Fruit fly (Drosophila melanogaster) whole organism, embryonic: ENCODE measurements around the gene Ndfip.

Experiments
- Abd-B ChIP-seq: fragments of 200-800 bp; sonication (Bioruptor generic); optimal IDR thresholded peaks from 2 replicates; lab custom pipeline; 2018; ENCODE audit warnings: missing biosample characterization, mild to moderate bottlenecking, missing genetic modification characterization, moderate library complexity
- Ada2b ChIP-seq: fragments of 200-800 bp; sonication (Bioruptor generic); IDR thresholded peaks from 2 replicates; pipeline ENCODE4 v1.3.6; 2022; ENCODE audit warnings: missing biosample characterization, missing genetic modification characterization
- CG10147 ChIP-seq: fragments of 200-800 bp; sonication (Bioruptor generic); optimal IDR thresholded peaks from 2 replicates; lab custom pipeline; 2019; ENCODE audit warnings: missing biosample characterization, mild to moderate bottlenecking, missing genetic modification characterization, moderate library complexity
- CG10274 ChIP-seq: fragments of 200-800 bp; sonication (Bioruptor generic); optimal IDR thresholded peaks from 3 replicates; lab custom pipeline; 2017; ENCODE audit warnings: missing biosample characterization, mild to moderate bottlenecking, missing genetic modification characterization
- CG10321 ChIP-seq: fragments of 200-800 bp; sonication (Bioruptor generic); IDR thresholded peaks from 2 replicates; pipeline ENCODE4 v1.3.6; 2022; ENCODE audit warnings: missing biosample characterization, missing genetic modification characterization
- CG10462 ChIP-seq: fragments of 200-800 bp; sonication (Bioruptor generic); optimal IDR thresholded peaks from 2 replicates; lab custom pipeline; 2016; ENCODE audit warnings: missing biosample characterization, missing genetic modification characterization
- CG10543 ChIP-seq: fragments of 200-800 bp; sonication (Bioruptor generic); optimal IDR thresholded peaks from 3 replicates; lab custom pipeline; 2017; ENCODE audit warnings: missing biosample characterization, mild to moderate bottlenecking, missing genetic modification characterization, moderate library complexity
- CG10654 ChIP-seq: fragments of 200-800 bp; sonication (Bioruptor generic); optimal IDR thresholded peaks from 2 replicates; lab custom pipeline; 2016; ENCODE audit warnings: missing biosample characterization, missing genetic modification characterization
- CG12071 ChIP-seq: fragments of 200-800 bp; sonication (Bioruptor generic); optimal IDR thresholded peaks from 3 replicates; lab custom pipeline; 2018; ENCODE audit warnings: missing biosample characterization, mild to moderate bottlenecking, missing genetic modification characterization
- CG12744 ChIP-seq: fragments of 200-800 bp; sonication (Bioruptor generic); optimal IDR thresholded peaks from 2 replicates; lab custom pipeline; 2016; ENCODE audit warnings: missing biosample characterization, missing genetic modification characterization
- CG14441 ChIP-seq: fragments of 200-800 bp; sonication (Bioruptor generic); IDR thresholded peaks from 2 replicates; pipeline ENCODE4 v1.3.6; 2022; ENCODE audit warnings: missing biosample characterization, missing genetic modification characterization
- CG1647 ChIP-seq: fragments of 200-800 bp; sonication (Bioruptor generic); optimal IDR thresholded peaks from 3 replicates; lab custom pipeline; 2016; ENCODE audit warnings: missing biosample characterization, missing genetic modification characterization
- CG2712 ChIP-seq: fragments of 200-800 bp; optimal IDR thresholded peaks from 3 replicates; lab custom pipeline; 2019; ENCODE audit warnings: missing biosample characterization, mild to moderate bottlenecking, missing genetic modification characterization, moderate library complexity
- CG31224 ChIP-seq: fragments of 200-800 bp; sonication (Bioruptor generic); IDR thresholded peaks from 2 replicates; pipeline ENCODE4 v1.3.6; 2022; ENCODE audit warnings: missing biosample characterization, missing genetic modification characterization
- CG31365 ChIP-seq: fragments of 200-800 bp; sonication (Bioruptor generic); optimal IDR thresholded peaks from 2 replicates; lab custom pipeline; 2018; ENCODE audit warnings: missing biosample characterization, mild to moderate bottlenecking, missing genetic modification characterization
- CG31388 ChIP-seq: fragments of 200-800 bp; sonication (Bioruptor generic); optimal IDR thresholded peaks from 2 replicates; lab custom pipeline; 2016; ENCODE audit warnings: missing biosample characterization, missing genetic modification characterization
- CG3838 ChIP-seq: fragments of 200-800 bp; sonication (Bioruptor generic); optimal IDR thresholded peaks from 3 replicates; lab custom pipeline; 2016; ENCODE audit warnings: missing biosample characterization, missing genetic modification characterization
- CG4328 ChIP-seq: fragments of 200-800 bp; sonication (Bioruptor generic); optimal IDR thresholded peaks from 3 replicates; lab custom pipeline; 2017; ENCODE audit warnings: missing biosample characterization, missing genetic modification reagents, missing genetic modification characterization
- CG4360 ChIP-seq: fragments of 200-800 bp; sonication (Bioruptor generic); IDR thresholded peaks from 2 replicates; pipeline ENCODE4 v1.3.6; 2022; ENCODE audit warnings: missing biosample characterization, missing genetic modification characterization
- CG6854 ChIP-seq: fragments of 200-800 bp; sonication (Bioruptor generic); optimal IDR thresholded peaks from 3 replicates; lab custom pipeline; 2017; ENCODE audit warnings: missing biosample characterization, mild to moderate bottlenecking, missing genetic modification characterization
- CG8089 ChIP-seq: fragments of 200-800 bp; sonication (Bioruptor generic); optimal IDR thresholded peaks from 3 replicates; lab custom pipeline; 2016; ENCODE audit warnings: missing biosample characterization, missing genetic modification characterization
- CG9437 ChIP-seq: fragments of 200-800 bp; sonication (Bioruptor generic); optimal IDR thresholded peaks from 2 replicates; lab custom pipeline; 2018; ENCODE audit warnings: missing biosample characterization, mild to moderate bottlenecking, missing genetic modification characterization
- CG9932 ChIP-seq: fragments of 200-800 bp; sonication (Bioruptor generic); IDR thresholded peaks from 2 replicates; pipeline ENCODE4 v1.3.6; 2022; ENCODE audit warnings: missing biosample characterization, missing genetic modification characterization
- Camta ChIP-seq: fragments of 200-800 bp; sonication (Bioruptor generic); optimal IDR thresholded peaks from 2 replicates; lab custom pipeline; 2016; ENCODE audit warnings: missing biosample characterization, missing genetic modification characterization
- Dek ChIP-seq: fragments of 200-800 bp; sonication (Bioruptor generic); optimal IDR thresholded peaks from 3 replicates; lab custom pipeline; 2019; ENCODE audit warnings: missing biosample characterization, mild to moderate bottlenecking, missing genetic modification characterization, moderate library complexity
- Fer1 ChIP-seq: fragments of 200-800 bp; sonication (Bioruptor generic); optimal IDR thresholded peaks from 2 replicates; lab custom pipeline; 2017; ENCODE audit warnings: missing biosample characterization, mild to moderate bottlenecking, missing genetic modification characterization
- Fer2 ChIP-seq: fragments of 200-800 bp; sonication (Bioruptor generic); optimal IDR thresholded peaks from 2 replicates; lab custom pipeline; 2018; ENCODE audit warnings: missing biosample characterization, mild to moderate bottlenecking, missing genetic modification characterization, moderate library complexity
- Gug ChIP-seq: fragments of 200-800 bp; sonication (Bioruptor generic); IDR thresholded peaks from 4 replicates; pipeline ENCODE4 v1.3.6; 2022; ENCODE audit warnings: missing biosample characterization, missing genetic modification characterization
- HHEX ChIP-seq: fragments of 200-800 bp; sonication (Bioruptor generic); optimal IDR thresholded peaks from 3 replicates; lab custom pipeline; 2017; ENCODE audit warnings: missing biosample characterization, mild to moderate bottlenecking, missing genetic modification characterization, missing genetic modification reagents
- HLH4C ChIP-seq: fragments of 200-800 bp; sonication (Bioruptor generic); IDR thresholded peaks from 3 replicates; pipeline ENCODE4 v1.3.6; 2022; ENCODE audit warnings: missing biosample characterization, missing genetic modification characterization; ENCODE audit not compliant: partially characterized antibody
- Hmr ChIP-seq: fragments of 200-800 bp; sonication (Bioruptor generic); optimal IDR thresholded peaks from 3 replicates; lab custom pipeline; 2017; ENCODE audit warnings: mild to moderate bottlenecking, missing biosample characterization, missing genetic modification reagents, missing genetic modification characterization
- NFAT ChIP-seq: fragments of 200-800 bp; sonication (Bioruptor generic); IDR thresholded peaks from 2 replicates; pipeline ENCODE4 v1.3.6; 2022; ENCODE audit warnings: missing biosample characterization, missing genetic modification characterization
- Oli ChIP-seq: fragments of 200-800 bp; sonication (Bioruptor generic); optimal IDR thresholded peaks from 2 replicates; lab custom pipeline; 2018; ENCODE audit warnings: missing biosample characterization, mild to moderate bottlenecking, missing genetic modification characterization, moderate library complexity
- Sin3A ChIP-seq: fragments of >200 bp; optimal IDR thresholded peaks from 2 replicates; lab custom pipeline; 2018
- Trl ChIP-seq, 3 experiments: fragments of >200 bp in 2 of 3; fragments of 200-800 bp in 1 of 3; sonication (Bioruptor generic) in 1 of 3; optimal IDR thresholded peaks; 2 replicates in 1 of 3; 3 replicates in 2 of 3; lab custom pipeline; 2016 to 2017; ENCODE audit warnings: missing biosample characterization in 1 of 3, missing genetic modification characterization in 1 of 3
- Usf ChIP-seq: fragments of 200-800 bp; sonication (Bioruptor generic); optimal IDR thresholded peaks from 2 replicates; lab custom pipeline; 2017; ENCODE audit warnings: missing genotype, missing biosample characterization, missing genetic modification characterization
- da ChIP-seq: fragments of 200-800 bp; sonication (Bioruptor generic); optimal IDR thresholded peaks from 2 replicates; lab custom pipeline; 2016; ENCODE audit warnings: missing biosample characterization, missing genetic modification characterization
- emc ChIP-seq: fragments of 200-800 bp; sonication (Bioruptor generic); optimal IDR thresholded peaks from 2 replicates; lab custom pipeline; 2016; ENCODE audit warnings: missing biosample characterization, missing genetic modification characterization
- fd64A ChIP-seq: fragments of 200-800 bp; sonication (Bioruptor generic); optimal IDR thresholded peaks from 3 replicates; lab custom pipeline; 2018; ENCODE audit warnings: missing biosample characterization, mild to moderate bottlenecking, missing genetic modification characterization
- ftz-f1 ChIP-seq: fragments of 200-800 bp; sonication (Bioruptor generic); optimal IDR thresholded peaks from 2 replicates; lab custom pipeline; 2016; ENCODE audit warnings: missing biosample characterization, missing genetic modification characterization
- insv ChIP-seq, 2 experiments: fragments of 200-800 bp; sonication (Bioruptor generic); optimal IDR thresholded peaks; 3 replicates each; lab custom pipeline; 2016 to 2018; ENCODE audit warnings: missing biosample characterization in 2 of 2, missing genetic modification characterization in 2 of 2
- kni ChIP-seq: fragments of 200-800 bp; sonication (Bioruptor generic); optimal IDR thresholded peaks from 3 replicates; lab custom pipeline; 2017; ENCODE audit warnings: mild to moderate bottlenecking, missing biosample characterization, missing genetic modification reagents, missing genetic modification characterization
- luna ChIP-seq: fragments of 200-800 bp; sonication (Bioruptor generic); optimal IDR thresholded peaks from 2 replicates; lab custom pipeline; 2016; ENCODE audit warnings: missing biosample characterization, missing genetic modification characterization
- phol ChIP-seq: fragments of 200-800 bp; sonication (Bioruptor generic); optimal IDR thresholded peaks from 3 replicates; lab custom pipeline; 2018; ENCODE audit warnings: missing biosample characterization, mild to moderate bottlenecking, missing genetic modification characterization, moderate library complexity
- pzg ChIP-seq: fragments of 200-800 bp; sonication (Bioruptor generic); optimal IDR thresholded peaks from 3 replicates; lab custom pipeline; 2018; ENCODE audit warnings: missing biosample characterization, mild to moderate bottlenecking, missing genetic modification characterization, moderate library complexity
- row ChIP-seq: fragments of 200-800 bp; sonication (Bioruptor generic); IDR thresholded peaks from 3 replicates; pipeline ENCODE4 v1.3.6; 2022; ENCODE audit warnings: missing biosample characterization, missing genetic modification characterization
- shn ChIP-seq: fragments of 200-800 bp; sonication (Bioruptor generic); optimal IDR thresholded peaks from 3 replicates; lab custom pipeline; 2016; ENCODE audit warnings: missing biosample characterization, missing genetic modification characterization
- sim ChIP-seq: fragments of 200-800 bp; sonication (Bioruptor generic); IDR thresholded peaks from 2 replicates; pipeline ENCODE4 v1.3.6; 2022; ENCODE audit warnings: missing biosample characterization, missing genetic modification characterization
- ssp ChIP-seq: fragments of 200-800 bp; sonication (Bioruptor generic); IDR thresholded peaks from 2 replicates; pipeline ENCODE4 v1.3.6; 2022; ENCODE audit warnings: missing biosample characterization, missing genetic modification characterization
- stwl ChIP-seq: fragments of 200-800 bp; sonication (Bioruptor generic); optimal IDR thresholded peaks from 3 replicates; lab custom pipeline; 2018; ENCODE audit warnings: missing biosample characterization, mild to moderate bottlenecking, missing genetic modification characterization, moderate library complexity
- trh ChIP-seq: fragments of 200-800 bp; sonication (Bioruptor generic); optimal IDR thresholded peaks from 2 replicates; lab custom pipeline; 2016; ENCODE audit warnings: missing biosample characterization, missing genetic modification characterization
- vfl ChIP-seq: fragments of 200-800 bp; sonication (Bioruptor generic); optimal IDR thresholded peaks from 2 replicates; lab custom pipeline; 2016; ENCODE audit warnings: missing biosample characterization, missing genetic modification characterization

Gene Ndfip

dm6 chr3L:17616876-17617279 lies 37.2 kb downstream of the Ndfip start (continued):
- no peak for TF ChIP-seq CG9932 (GFP tag; lab: Robert Waterston, UW)
- no peak for TF ChIP-seq da (GFP tag; lab: Kevin White, UChicago)
- TF ChIP-seq CG6854 (GFP tag; lab: Kevin White, UChicago): no peak
- no peak for TF ChIP-seq CG10274 (GFP tag; lab: Kevin White, UChicago)
- TF ChIP-seq CG10147 (GFP tag; lab: Kevin White, UChicago): no peak
- TF ChIP-seq CG4328 (GFP tag; lab: Kevin White, UChicago): no peak
- peak; percentile 38 to 80 for TF ChIP-seq Trl (optimal IDR thresholded peaks at IDR 0.05; lab: Kevin White, UChicago)
- no peak for TF ChIP-seq Trl (GFP tag; optimal IDR thresholded peaks at IDR 0.05; lab: Kevin White, UChicago)
- TF ChIP-seq CG31224: no peak
- no peak for TF ChIP-seq shn
- TF ChIP-seq Usf: no peak
- no peak for TF ChIP-seq Fer2 (tag; lab: Kevin White, UChicago)
- TF ChIP-seq CG12744: no peak
- TF ChIP-seq CG10543 (GFP tag; lab: Kevin White, UChicago): peak; percentile 63
- no peak for TF ChIP-seq Camta (GFP tag; lab: Kevin White, UChicago)
- TF ChIP-seq trh (GFP tag; lab: Kevin White, UChicago): no peak
- no peak; the same call in 2 of the 3 replicates for TF ChIP-seq row
- no peak for TF ChIP-seq CG14441
- TF ChIP-seq ftz-f1: peak; percentile 97
- no peak for TF ChIP-seq Gug (GFP tag; lab: Robert Waterston, UW)
- TF ChIP-seq Oli (tag; lab: Kevin White, UChicago): no peak
- TF ChIP-seq Hmr (GFP tag; lab: Kevin White, UChicago): peak; percentile 43
- TF ChIP-seq stwl (tag; lab: Kevin White, UChicago): no peak
- no peak for TF ChIP-seq CG10321 (GFP tag; lab: Robert Waterston, UW)
- TF ChIP-seq pzg: no peak
- TF ChIP-seq CG3838 (GFP tag; lab: Kevin White, UChicago): no peak
- TF ChIP-seq CG10462 (GFP tag; lab: Kevin White, UChicago): no peak
- TF ChIP-seq emc (GFP tag; lab: Kevin White, UChicago): no peak
- TF ChIP-seq CG31365 (tag; lab: Kevin White, UChicago): no peak
- TF ChIP-seq vfl (GFP tag; lab: Kevin White, UChicago): no peak
- TF ChIP-seq phol: no peak
- no peak for TF ChIP-seq CG31388 (GFP tag; lab: Kevin White, UChicago)
- TF ChIP-seq CG8089 (GFP tag; lab: Kevin White, UChicago): no peak
- TF ChIP-seq CG12071 (GFP tag; lab: Kevin White, UChicago): no peak
- TF ChIP-seq CG10654: no peak
- TF ChIP-seq HLH4C: no peak
- TF ChIP-seq CG1647 (GFP tag; lab: Kevin White, UChicago): no peak
- TF ChIP-seq ssp (GFP tag; lab: Robert Waterston, UW): no peak
- no peak for TF ChIP-seq Fer1 (GFP tag; lab: Kevin White, UChicago)
- TF ChIP-seq luna (GFP tag; lab: Kevin White, UChicago): no peak
- no peak for TF ChIP-seq CG9437 (GFP tag; lab: Kevin White, UChicago)
- TF ChIP-seq insv (GFP tag; optimal IDR thresholded peaks at IDR 0.05; lab: Kevin White, UChicago): no peak
- no peak for TF ChIP-seq Abd-B (GFP tag; lab: Kevin White, UChicago)
- no peak for TF ChIP-seq Dek (tag; lab: Kevin White, UChicago)
- TF ChIP-seq CG4360 (GFP tag; lab: Robert Waterston, UW): no peak
- TF ChIP-seq Ada2b: no peak
- no peak for TF ChIP-seq CG2712 (tag; lab: Kevin White, UChicago)
- peak; percentile 19 for TF ChIP-seq HHEX (GFP tag; lab: Kevin White, UChicago)
- no peak for TF ChIP-seq sim (GFP tag; lab: Robert Waterston, UW)
- TF ChIP-seq NFAT (GFP tag; lab: Robert Waterston, UW): no peak
- no peak for TF ChIP-seq Sin3A (lab: Kevin White, UChicago)
- no peak for TF ChIP-seq fd64A
- TF ChIP-seq kni (GFP tag; lab: Kevin White, UChicago): no peak
